Worm (Caenorhabditis elegans): Measurements from ENCODE around the gene tag-322.

Gene tag-322

DNA sequence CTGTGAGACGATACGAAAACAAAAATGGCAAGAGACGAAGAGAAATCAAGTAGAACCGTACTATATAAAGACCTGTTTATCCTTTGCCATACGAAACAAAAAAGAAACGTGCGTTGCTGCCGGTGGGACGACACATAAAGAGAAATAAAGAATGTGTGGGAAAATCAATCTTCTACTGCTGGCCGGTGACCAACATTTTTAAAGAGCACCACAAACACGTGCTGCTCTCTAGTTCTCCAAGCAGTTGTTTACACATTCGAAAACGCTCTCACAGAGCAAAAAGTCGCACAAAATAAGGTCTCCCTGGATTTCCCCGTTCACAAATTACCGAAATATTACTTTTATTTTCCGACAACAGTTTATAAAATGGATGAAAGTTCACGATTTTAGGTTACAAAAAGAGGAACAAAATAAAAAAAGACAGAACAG, 4.2 kb upstream of the tag-322 start, which contains the start of gene imp-3 (continued):
- TF ChIP-seq daf-16 (GFP tag; optimal IDR thresholded peaks at IDR 0.05) (peak; percentile 28 to 60), daf-16 (tag; optimal IDR thresholded peaks at IDR 0.05) (peak; percentile 88), spr-3 (GFP tag; optimal IDR thresholded peaks at IDR 0.05) (peak; percentile 11), tag-97 (GFP tag; IDR thresholded peaks at IDR 0.05) (no peak), ctbp-1 (GFP tag; IDR thresholded peaks at IDR 0.05) (peak; percentile 22; the same call in 1 of the 2 replicates), saeg-2 (GFP tag; IDR thresholded peaks at IDR 0.05) (no peak), ceh-82 (tag; optimal IDR thresholded peaks at IDR 0.05) (no peak), F37D6.2 (tag; optimal IDR thresholded peaks at IDR 0.05) (no peak), zip-2 (tag; optimal IDR thresholded peaks at IDR 0.05) (no peak), Y75B8A.6 (GFP tag; IDR thresholded peaks at IDR 0.05) (no peak), mdt-29 (GFP tag; IDR thresholded peaks at IDR 0.05) (no peak), nhr-28 (tag; optimal IDR thresholded peaks at IDR 0.05) (peak; percentile 22), snpc-4 (tag; optimal IDR thresholded peaks at IDR 0.05) (no peak), ceh-20 (GFP tag; IDR thresholded peaks at IDR 0.05) (peak; percentile 50; the same call in 1 of the 2 replicates), jun-1 (tag; optimal IDR thresholded peaks at IDR 0.05) (no peak), aha-1 (tag) (peak; percentile 98), ama-1 (optimal IDR thresholded peaks at IDR 0.05) (peak; percentile 97), ces-1 (GFP tag; optimal IDR thresholded peaks at IDR 0.05) (no peak)

DNA sequence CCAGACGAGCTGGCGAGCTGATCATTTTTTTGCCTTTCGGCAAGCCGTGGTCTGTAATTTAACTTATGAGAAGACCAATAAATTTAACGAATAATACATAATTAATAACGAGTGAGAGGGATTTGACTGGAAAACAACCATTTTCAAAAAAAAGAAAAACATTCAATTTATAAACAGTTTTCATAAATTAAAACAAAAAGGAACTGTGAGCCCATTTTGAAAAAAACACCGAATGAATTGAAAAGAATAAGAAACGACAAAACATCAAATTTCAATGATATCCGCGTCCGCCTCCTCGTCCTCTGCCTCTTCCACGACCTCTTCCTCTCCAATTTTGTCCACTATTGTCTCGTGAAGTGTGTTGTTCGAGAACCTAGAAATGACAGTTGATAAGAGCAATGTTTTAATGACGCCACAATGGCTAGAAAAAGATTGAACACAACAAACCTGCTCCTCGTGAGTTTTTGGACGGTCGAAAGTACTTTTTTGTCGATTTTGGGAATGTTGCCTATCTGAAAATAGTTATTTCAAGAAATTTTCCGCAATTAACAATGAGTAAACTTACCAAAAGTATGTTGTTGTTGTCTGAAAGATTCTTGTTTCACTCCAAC, 1.4 kb downstream of the tag-322 start, which contains the start of gene tag-321:
Gene tag-321, minus strand, starts transcription at position 51 of the 611 bp plus-strand sequence.
- TF ChIP-seq zfp-3 (GFP tag; conservative IDR thresholded peaks at IDR 0.05), result no peak
- no peak for TF ChIP-seq F10B5.3 (tag; optimal IDR thresholded peaks at IDR 0.05)
- TF ChIP-seq tag-97 (GFP tag; IDR thresholded peaks at IDR 0.05), result no peak
- TF ChIP-seq nhr-25 (tag; optimal IDR thresholded peaks at IDR 0.05; ENCODE audit: borderline replicate concordance, insufficient read depth), result no peak
- peak; percentile 60 for TF ChIP-seq dmd-6 (GFP tag; IDR thresholded peaks at IDR 0.05)
- peak; percentile 75 for TF ChIP-seq nhr-28 (tag; optimal IDR thresholded peaks at IDR 0.05)
- TF ChIP-seq zip-2 (tag; optimal IDR thresholded peaks at IDR 0.05), result no peak
- TF ChIP-seq ces-1 (GFP tag; optimal IDR thresholded peaks at IDR 0.05), result no peak
- TF ChIP-seq Y48G9A.11 (GFP tag; IDR thresholded peaks at IDR 0.05), result no peak
- TF ChIP-seq ama-1 (optimal IDR thresholded peaks at IDR 0.05), result no peak
- no peak for TF ChIP-seq ceh-28 (tag; optimal IDR thresholded peaks at IDR 0.05)
- TF ChIP-seq nhr-237 (tag; optimal IDR thresholded peaks at IDR 0.05), result no peak
- no peak for TF ChIP-seq mxl-2 (GFP tag; conservative IDR thresholded peaks at IDR 0.05)
- TF ChIP-seq cey-2 (tag; optimal IDR thresholded peaks at IDR 0.05; ENCODE audit: borderline replicate concordance, insufficient read depth), result no peak
- TF ChIP-seq madf-5 (GFP tag; IDR thresholded peaks at IDR 0.05), result no peak
- TF ChIP-seq zfp-2 (tag; optimal IDR thresholded peaks at IDR 0.05), result no peak
- TF ChIP-seq daf-16 (GFP tag; optimal IDR thresholded peaks at IDR 0.05), result no peak
- peak; percentile 82 for TF ChIP-seq daf-16 (tag; optimal IDR thresholded peaks at IDR 0.05)
- TF ChIP-seq fkh-10 (GFP tag; optimal IDR thresholded peaks at IDR 0.05), result no peak
- TF ChIP-seq hlh-30 (tag; optimal IDR thresholded peaks at IDR 0.05; ENCODE audit: insufficient read depth), result peak; percentile 49
- no peak for TF ChIP-seq ceh-82 (tag; optimal IDR thresholded peaks at IDR 0.05)
- TF ChIP-seq lin-1 (GFP tag; IDR thresholded peaks at IDR 0.05), result no peak
- TF ChIP-seq lim-7 (GFP tag; IDR thresholded peaks at IDR 0.05), result no peak
- TF ChIP-seq arid-1 (GFP tag; conservative IDR thresholded peaks at IDR 0.05), result no peak
- TF ChIP-seq ztf-7 (tag; optimal IDR thresholded peaks at IDR 0.05), result no peak
- peak; percentile 28 for TF ChIP-seq mes-2 (tag; optimal IDR thresholded peaks at IDR 0.05; ENCODE audit: poor library complexity, severe bottlenecking)
- TF ChIP-seq mxl-3 (GFP tag; optimal IDR thresholded peaks at IDR 0.05), result no peak
- TF ChIP-seq R02D3.7 (tag; optimal IDR thresholded peaks at IDR 0.05), result no peak
- no peak for TF ChIP-seq daf-12 (tag; optimal IDR thresholded peaks at IDR 0.05)
- TF ChIP-seq nhr-6 (tag; optimal IDR thresholded peaks at IDR 0.05), result no peak
- no peak for TF ChIP-seq set-16 (GFP tag; IDR thresholded peaks at IDR 0.05)
- no peak for TF ChIP-seq daf-8 (GFP tag; IDR thresholded peaks at IDR 0.05)
- TF ChIP-seq nhr-10 (tag; optimal IDR thresholded peaks at IDR 0.05), result no peak
- no peak for TF ChIP-seq ceh-20 (GFP tag; IDR thresholded peaks at IDR 0.05)
- TF ChIP-seq ceh-32 (tag; optimal IDR thresholded peaks at IDR 0.05; ENCODE audit: poor library complexity), result no peak
- TF ChIP-seq skn-1 (tag; optimal IDR thresholded peaks at IDR 0.05), result no peak
- TF ChIP-seq hlh-11 (tag; optimal IDR thresholded peaks at IDR 0.05), result peak; percentile 36
- no peak for TF ChIP-seq dpl-1 (GFP tag; optimal IDR thresholded peaks at IDR 0.05)
- TF ChIP-seq lin-38 (GFP tag; IDR thresholded peaks at IDR 0.05), result no peak
- TF ChIP-seq fos-1 (tag; optimal IDR thresholded peaks at IDR 0.05), result no peak
